Fruit fly (Drosophila melanogaster) whole organism, embryonic: Measurements from ENCODE around the gene Awh.

ENCODE experiments used
- ATbp ChIP-seq: fragments of 200-800 bp; sonication (Bioruptor generic); optimal IDR thresholded peaks from 2 replicates; lab custom pipeline; 2017; ENCODE audit warnings: missing biosample characterization, mild to moderate bottlenecking, missing genetic modification characterization, missing genetic modification reagents
- Aef1 ChIP-seq: fragments of 200-800 bp; sonication (Bioruptor generic); IDR thresholded peaks from 3 replicates; pipeline ENCODE4 v1.3.6; 2022; ENCODE audit warnings: missing biosample characterization, missing genetic modification characterization
- Atf-2 ChIP-seq: fragments of 200-800 bp; sonication (Bioruptor generic); optimal IDR thresholded peaks from 2 replicates; lab custom pipeline; 2016; ENCODE audit warnings: missing biosample characterization, missing genetic modification characterization
- Atf3 ChIP-seq: fragments of 200-800 bp; sonication (Bioruptor generic); optimal IDR thresholded peaks from 3 replicates; lab custom pipeline; 2016; ENCODE audit warnings: missing biosample characterization, missing genetic modification characterization
- BEAF-32 ChIP-seq: fragments of 200-800 bp; sonication (Bioruptor generic); optimal IDR thresholded peaks from 3 replicates; lab custom pipeline; 2017; ENCODE audit warnings: missing biosample characterization, missing genetic modification characterization, mild to moderate bottlenecking, moderate library complexity, missing genetic modification reagents
- CG10267 ChIP-seq: fragments of 200-800 bp; sonication (Bioruptor generic); optimal IDR thresholded peaks from 2 replicates; lab custom pipeline; 2018; ENCODE audit warnings: missing biosample characterization, mild to moderate bottlenecking, missing genetic modification characterization, moderate library complexity
- CG11723 ChIP-seq: fragments of 200-800 bp; sonication (Bioruptor generic); optimal IDR thresholded peaks from 2 replicates; lab custom pipeline; 2017; ENCODE audit warnings: missing biosample characterization, mild to moderate bottlenecking, missing genetic modification characterization
- CG12155 ChIP-seq: fragments of 200-800 bp; sonication (Bioruptor generic); optimal IDR thresholded peaks from 3 replicates; lab custom pipeline; 2016; ENCODE audit warnings: missing biosample characterization, missing genetic modification characterization
- CG12219 ChIP-seq: fragments of 200-800 bp; sonication (Bioruptor generic); optimal IDR thresholded peaks from 3 replicates; lab custom pipeline; 2018; ENCODE audit warnings: missing biosample characterization, mild to moderate bottlenecking, missing genetic modification characterization
- CG15011 ChIP-seq: fragments of 200-800 bp; sonication (Bioruptor generic); optimal IDR thresholded peaks from 3 replicates; lab custom pipeline; 2018; ENCODE audit warnings: missing biosample characterization, mild to moderate bottlenecking, missing genetic modification characterization
- CG15696 ChIP-seq: fragments of 200-800 bp; sonication (Bioruptor generic); optimal IDR thresholded peaks from 2 replicates; lab custom pipeline; 2019; ENCODE audit warnings: missing biosample characterization, mild to moderate bottlenecking, missing genetic modification characterization, moderate library complexity
- CG1647 ChIP-seq: fragments of 200-800 bp; sonication (Bioruptor generic); optimal IDR thresholded peaks from 3 replicates; lab custom pipeline; 2016; ENCODE audit warnings: missing biosample characterization, missing genetic modification characterization
- CG17328 ChIP-seq: fragments of 200-800 bp; sonication (Bioruptor generic); IDR thresholded peaks from 2 replicates; pipeline ENCODE4 v1.3.6; 2022; ENCODE audit warnings: missing biosample characterization, missing genetic modification characterization
- CG1792 ChIP-seq: fragments of 200-800 bp; sonication (Bioruptor generic); optimal IDR thresholded peaks from 2 replicates; lab custom pipeline; 2016; ENCODE audit warnings: missing biosample characterization, missing genetic modification characterization
- CG18262 ChIP-seq: fragments of 200-800 bp; optimal IDR thresholded peaks from 3 replicates; lab custom pipeline; 2019; ENCODE audit warnings: missing biosample characterization, mild to moderate bottlenecking, missing genetic modification characterization, moderate library complexity
- CG18599 ChIP-seq: fragments of 200-800 bp; sonication (Bioruptor generic); optimal IDR thresholded peaks from 3 replicates; lab custom pipeline; 2017; ENCODE audit warnings: missing biosample characterization, missing genetic modification characterization, mild to moderate bottlenecking, moderate library complexity, missing genetic modification reagents
- CG2129 ChIP-seq: fragments of 200-800 bp; sonication (Bioruptor generic); IDR thresholded peaks from 2 replicates; pipeline ENCODE4 v1.3.6; 2022; ENCODE audit warnings: missing biosample characterization, missing genetic modification characterization; ENCODE audit not compliant: partially characterized antibody
- CG3065 ChIP-seq: fragments of 200-800 bp; sonication (Bioruptor generic); optimal IDR thresholded peaks from 2 replicates; lab custom pipeline; 2016; ENCODE audit warnings: missing biosample characterization, missing genetic modification characterization
- CG4707 ChIP-seq: fragments of 200-800 bp; sonication (Bioruptor generic); optimal IDR thresholded peaks from 2 replicates; lab custom pipeline; 2018; ENCODE audit warnings: missing biosample characterization, mild to moderate bottlenecking, missing genetic modification characterization, moderate library complexity
- CG5245 ChIP-seq: fragments of 200-800 bp; sonication (Bioruptor generic); optimal IDR thresholded peaks from 3 replicates; lab custom pipeline; 2016; ENCODE audit warnings: missing biosample characterization, missing genetic modification characterization
- CG6654 ChIP-seq: fragments of 200-800 bp; sonication (Bioruptor generic); optimal IDR thresholded peaks from 2 replicates; lab custom pipeline; 2017; ENCODE audit warnings: missing biosample characterization, mild to moderate bottlenecking, missing genetic modification characterization
- CG7786 ChIP-seq: fragments of 200-800 bp; sonication (Bioruptor generic); optimal IDR thresholded peaks from 2 replicates; lab custom pipeline; 2016; ENCODE audit warnings: missing biosample characterization, missing genetic modification characterization
- CG7928 ChIP-seq: fragments of 200-800 bp; sonication (Bioruptor generic); optimal IDR thresholded peaks from 2 replicates; lab custom pipeline; 2017; ENCODE audit warnings: missing biosample characterization, mild to moderate bottlenecking, missing genetic modification characterization
- Dfd ChIP-seq, 2 experiments: fragments of >200 bp; optimal IDR thresholded peaks; 2 replicates each; lab custom pipeline; 2017; ENCODE audit warnings: missing biosample characterization in 2 of 2, missing genetic modification characterization in 2 of 2
- Dip3 ChIP-seq: fragments of 200-800 bp; sonication (Bioruptor generic); optimal IDR thresholded peaks from 3 replicates; lab custom pipeline; 2016; ENCODE audit warnings: missing biosample characterization, missing genetic modification characterization
- Dp ChIP-seq: fragments of 200-800 bp; sonication (Bioruptor generic); optimal IDR thresholded peaks from 2 replicates; lab custom pipeline; 2018; ENCODE audit warnings: missing biosample characterization, mild to moderate bottlenecking, missing genetic modification characterization, moderate library complexity
- Lhr ChIP-seq: fragments of 200-800 bp; sonication (Bioruptor generic); optimal IDR thresholded peaks from 3 replicates; lab custom pipeline; 2017; ENCODE audit warnings: mild to moderate bottlenecking, missing biosample characterization, missing genetic modification reagents, missing genetic modification characterization
- MTF-1 ChIP-seq: fragments of 200-800 bp; sonication (Bioruptor generic); optimal IDR thresholded peaks from 2 replicates; lab custom pipeline; 2018; ENCODE audit warnings: missing biosample characterization, mild to moderate bottlenecking, missing genetic modification characterization, borderline replicate concordance
- NK7.1 ChIP-seq: fragments of 200-800 bp; sonication (Bioruptor generic); optimal IDR thresholded peaks from 3 replicates; lab custom pipeline; 2016; ENCODE audit warnings: missing biosample characterization, missing genetic modification characterization
- Oaz ChIP-seq: fragments of 200-800 bp; sonication (Bioruptor generic); IDR thresholded peaks from 2 replicates; pipeline ENCODE4 v1.3.6; 2022; ENCODE audit warnings: missing biosample characterization, missing genetic modification characterization
- Ravus ChIP-seq: fragments of 200-800 bp; sonication (Bioruptor generic); IDR thresholded peaks from 2 replicates; pipeline ENCODE4 v1.3.6; 2022; ENCODE audit warnings: missing biosample characterization, missing genetic modification characterization
- ato ChIP-seq: fragments of 200-800 bp; sonication (Bioruptor generic); IDR thresholded peaks from 2 replicates; pipeline ENCODE4 v1.3.6; 2022; ENCODE audit warnings: missing biosample characterization, missing genetic modification characterization; ENCODE audit not compliant: partially characterized antibody
- br ChIP-seq: fragments of >200 bp; optimal IDR thresholded peaks from 2 replicates; lab custom pipeline; 2017
- btn ChIP-seq: fragments of 200-800 bp; sonication (Bioruptor generic); optimal IDR thresholded peaks from 2 replicates; lab custom pipeline; 2016; ENCODE audit warnings: missing biosample characterization, missing genetic modification characterization
- croc ChIP-seq: fragments of 200-800 bp; sonication (Bioruptor generic); conservative IDR thresholded peaks from 3 replicates; pipeline ENCODE4 v1.3.6; 2022; ENCODE audit warnings: missing biosample characterization, missing genetic modification characterization
- esg ChIP-seq: fragments of 200-800 bp; sonication (Bioruptor generic); conservative IDR thresholded peaks from 2 replicates; pipeline ENCODE4 v1.3.6; 2022; ENCODE audit warnings: missing biosample characterization, missing genetic modification characterization
- grn ChIP-seq: fragments of 200-800 bp; sonication (Bioruptor generic); optimal IDR thresholded peaks from 3 replicates; lab custom pipeline; 2017; ENCODE audit warnings: missing biosample characterization, missing genetic modification characterization
- her ChIP-seq: fragments of 200-800 bp; sonication (Bioruptor generic); optimal IDR thresholded peaks from 2 replicates; lab custom pipeline; 2016; ENCODE audit warnings: missing biosample characterization, missing genetic modification characterization
- jigr1 ChIP-seq: fragments of 200-800 bp; sonication (Bioruptor generic); IDR thresholded peaks from 3 replicates; pipeline ENCODE4 v1.3.6; 2022; ENCODE audit warnings: missing biosample characterization, missing genetic modification characterization
- lbe ChIP-seq: fragments of 200-800 bp; sonication (Bioruptor generic); optimal IDR thresholded peaks from 2 replicates; lab custom pipeline; 2016; ENCODE audit warnings: missing biosample characterization, mild to moderate bottlenecking, missing genetic modification characterization
- lilli ChIP-seq: fragments of 200-800 bp; sonication (Bioruptor generic); optimal IDR thresholded peaks from 3 replicates; lab custom pipeline; 2016; ENCODE audit warnings: missing biosample characterization, missing genetic modification characterization
- luna ChIP-seq: fragments of 200-800 bp; sonication (Bioruptor generic); optimal IDR thresholded peaks from 2 replicates; lab custom pipeline; 2016; ENCODE audit warnings: missing biosample characterization, missing genetic modification characterization
- p53 ChIP-seq: fragments of 200-800 bp; sonication (Bioruptor generic); optimal IDR thresholded peaks from 2 replicates; lab custom pipeline; 2016; ENCODE audit warnings: missing biosample characterization, missing genetic modification characterization
- pan ChIP-seq, 4 experiments: fragments of >200 bp in 3 of 4; fragments of 200-800 bp in 1 of 4; sonication (Bioruptor generic) in 1 of 4; optimal IDR thresholded peaks in 3 of 4; IDR thresholded peaks in 1 of 4; 2 replicates each; pipeline versions ENCODE4 v1.3.6 to Lab custom; 2017 to 2022; ENCODE audit warnings: missing biosample characterization in 2 of 4, missing genetic modification characterization in 2 of 4, mixed read lengths in 1 of 4
- phol ChIP-seq: fragments of 200-800 bp; sonication (Bioruptor generic); optimal IDR thresholded peaks from 3 replicates; lab custom pipeline; 2018; ENCODE audit warnings: missing biosample characterization, mild to moderate bottlenecking, missing genetic modification characterization, moderate library complexity
- salm ChIP-seq: fragments of 200-800 bp; sonication (Bioruptor generic); optimal IDR thresholded peaks from 2 replicates; lab custom pipeline; 2018; ENCODE audit warnings: missing biosample characterization, mild to moderate bottlenecking, missing genetic modification characterization
- wek ChIP-seq: fragments of 200-800 bp; sonication (Bioruptor generic); optimal IDR thresholded peaks from 3 replicates; lab custom pipeline; 2018; ENCODE audit warnings: missing biosample characterization, mild to moderate bottlenecking, missing genetic modification characterization, moderate library complexity
- zen ChIP-seq: fragments of 200-800 bp; sonication (Bioruptor generic); optimal IDR thresholded peaks from 3 replicates; lab custom pipeline; 2018; ENCODE audit warnings: missing biosample characterization, mild to moderate bottlenecking, missing genetic modification characterization, moderate library complexity

Gene Awh

dm6 chr3L:3898978-3899377, 53.0 kb downstream of the Awh start, which contains the start of gene Ccz1 (continued):
- TF ChIP-seq CG2129 (GFP tag; lab: Robert Waterston, UW) (no peak), Aef1 (GFP tag; lab: Robert Waterston, UW) (no peak), esg (no peak), zen (tag; lab: Kevin White, UChicago) (peak; percentile 29), CG10267 (peak; percentile 69), CG12219 (GFP tag; lab: Kevin White, UChicago) (no peak), btn (peak; percentile 42), wek (GFP tag; lab: Kevin White, UChicago) (peak; percentile 59), jigr1 (no peak), CG15696 (tag; lab: Kevin White, UChicago) (peak; percentile 87), phol (tag; lab: Kevin White, UChicago) (peak; percentile 35), lilli (peak; percentile 61), CG3065 (GFP tag; lab: Kevin White, UChicago) (peak; percentile 42), grn (GFP tag; lab: Kevin White, UChicago) (peak; percentile 52), CG17328 (GFP tag; lab: Robert Waterston, UW) (no peak), luna (peak; percentile 41), CG1792 (GFP tag; lab: Kevin White, UChicago) (peak; percentile 60), Dfd (GFP tag; optimal IDR thresholded peaks at IDR 0.05; lab: Kevin White, UChicago) (no peak), Lhr (GFP tag; lab: Kevin White, UChicago) (peak; percentile 67), CG5245 (GFP tag; lab: Kevin White, UChicago) (peak; percentile 33), salm (tag; lab: Kevin White, UChicago) (peak; percentile 45), Ravus (GFP tag; lab: Robert Waterston, UW) (no peak), CG12155 (GFP tag; lab: Kevin White, UChicago) (peak; percentile 48), pan (optimal IDR thresholded peaks at IDR 0.05; lab: Kevin White, UChicago) (no peak), pan (GFP tag; optimal IDR thresholded peaks at IDR 0.05 in 1 of 2, IDR thresholded peaks at IDR 0.05 in 1 of 2) (no peak), lbe (GFP tag; lab: Kevin White, UChicago) (peak; percentile 69), CG18599 (GFP tag; lab: Kevin White, UChicago) (peak; percentile 24), MTF-1 (peak; percentile 76), ato (GFP tag; lab: Robert Waterston, UW) (no peak), Atf-2 (GFP tag; lab: Kevin White, UChicago) (peak; percentile 81), CG1647 (GFP tag; lab: Kevin White, UChicago) (peak; percentile 65), NK7.1 (GFP tag; lab: Kevin White, UChicago) (peak; percentile 44), br (lab: Kevin White, UChicago) (no peak), Atf3 (GFP tag; lab: Kevin White, UChicago) (peak; percentile 43), CG11723 (peak; percentile 6), her (GFP tag; lab: Kevin White, UChicago) (peak; percentile 66), CG15011 (GFP tag; lab: Kevin White, UChicago) (peak; percentile 56), BEAF-32 (GFP tag; lab: Kevin White, UChicago) (peak; percentile 28), CG7786 (peak; percentile 61), croc (peak; percentile 18; the same call in 1 of the 3 replicates), ATbp (GFP tag; lab: Kevin White, UChicago) (peak; percentile 80), CG18262 (peak; percentile 38), Dp (GFP tag; lab: Kevin White, UChicago) (peak; percentile 41), CG7928 (peak; percentile 87), Dip3 (GFP tag; lab: Kevin White, UChicago) (peak; percentile 56), p53 (GFP tag; lab: Kevin White, UChicago) (peak; percentile 42), CG6654 (no peak), CG4707 (GFP tag; lab: Kevin White, UChicago) (peak; percentile 44), Oaz (GFP tag; lab: Robert Waterston, UW) (no peak)
